Worm (Caenorhabditis elegans): ENCODE results near the gene cpsf-3.

DNA sequence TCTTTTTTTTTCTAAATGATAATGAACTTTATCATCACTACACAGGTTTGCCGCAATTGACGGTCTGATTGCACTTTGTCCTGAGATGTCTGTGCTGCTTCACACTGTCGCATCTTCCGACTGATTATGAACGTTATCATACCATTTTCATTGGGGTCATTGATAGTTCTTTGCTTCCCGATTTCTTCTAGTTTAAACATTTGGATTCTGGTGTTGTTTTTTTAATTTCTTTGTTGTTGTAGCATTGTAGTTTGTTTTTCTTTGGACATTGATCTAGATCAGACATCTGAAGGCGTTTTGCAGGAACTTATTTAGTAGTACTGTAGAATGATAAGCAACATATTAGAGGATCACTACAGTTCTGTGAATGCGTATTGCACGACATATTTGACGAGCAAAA, 36.1 kb upstream of the cpsf-3 start:
- no peak for TF ChIP-seq ets-7 (tag; optimal IDR thresholded peaks at IDR 0.05)
- TF ChIP-seq hnd-1 (tag; optimal IDR thresholded peaks at IDR 0.05): no peak
